Fruit fly (Drosophila melanogaster): Measurements from ENCODE around the gene wat.

DNA sequence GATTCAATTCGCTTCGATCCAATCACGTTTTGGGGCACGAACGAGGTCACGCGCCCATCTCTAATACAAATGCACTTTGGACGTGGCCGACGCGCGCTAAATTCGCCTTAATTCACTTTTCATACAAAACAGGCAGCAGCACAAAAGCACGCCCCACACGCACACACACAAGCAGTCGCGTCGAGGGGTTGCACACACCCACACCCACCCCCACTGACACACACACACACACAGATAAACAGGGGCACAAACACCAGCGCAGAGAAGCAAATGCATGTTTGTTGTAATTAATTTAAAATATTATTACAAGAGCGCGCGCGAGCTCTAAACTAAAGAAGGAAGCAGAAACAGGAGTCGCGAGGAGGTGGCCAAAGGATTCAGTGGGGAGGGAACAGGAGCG is 30.8 kb downstream of the wat start:
- TF ChIP-seq fru (GFP tag; optimal IDR thresholded peaks at IDR 0.05) (no peak), h (GFP tag; optimal IDR thresholded peaks at IDR 0.05) (no peak), psq (GFP tag; optimal IDR thresholded peaks at IDR 0.05) (no peak), GATAd (GFP tag; optimal IDR thresholded peaks at IDR 0.05) (no peak), pan (optimal IDR thresholded peaks at IDR 0.05) (no peak), rgr (GFP tag; optimal IDR thresholded peaks at IDR 0.05) (no peak), br (GFP tag; optimal IDR thresholded peaks at IDR 0.05) (no peak)

Measured in whole organism, wandering third instar larva.